Worm (Caenorhabditis elegans): ENCODE results near the gene nhr-197.
"Not testable (repeated sequence)": the region's sequence is repeated elsewhere in the genome, so short reads cannot be mapped to it uniquely, and the experiment has no call there.

The nhr-197 gene

DNA sequence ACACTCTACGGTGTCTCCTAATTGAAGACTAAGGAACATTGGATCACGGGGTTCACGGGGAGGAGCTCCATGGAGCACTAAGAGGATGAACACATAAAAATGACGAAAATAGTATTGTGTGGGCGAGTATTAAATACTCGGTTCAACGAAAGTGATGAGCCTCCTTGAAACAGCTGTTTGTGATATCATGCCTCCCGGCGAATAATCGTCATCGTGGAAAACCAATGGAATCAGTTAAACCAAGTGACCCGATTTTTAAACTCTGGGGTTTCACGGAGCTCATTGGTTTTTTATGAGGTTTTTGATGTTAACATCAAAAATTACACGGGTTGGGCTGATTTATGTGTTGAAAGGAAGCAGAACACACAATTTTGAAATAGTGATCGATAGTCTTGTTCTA lies 26.2 kb upstream of the nhr-197 start:
- TF ChIP-seq cog-1 (tag; optimal IDR thresholded peaks at IDR 0.05) (no peak), med-1 (GFP tag; optimal IDR thresholded peaks at IDR 0.05; ENCODE audit: insufficient read depth) (no peak), tab-1 (GFP tag; IDR thresholded peaks at IDR 0.05) (no peak), klf-2 (GFP tag; conservative IDR thresholded peaks at IDR 0.05) (no peak), T22C8.4 (GFP tag; IDR thresholded peaks at IDR 0.05) (no peak), flt-1 (GFP tag; IDR thresholded peaks at IDR 0.05) (no peak)

DNA sequence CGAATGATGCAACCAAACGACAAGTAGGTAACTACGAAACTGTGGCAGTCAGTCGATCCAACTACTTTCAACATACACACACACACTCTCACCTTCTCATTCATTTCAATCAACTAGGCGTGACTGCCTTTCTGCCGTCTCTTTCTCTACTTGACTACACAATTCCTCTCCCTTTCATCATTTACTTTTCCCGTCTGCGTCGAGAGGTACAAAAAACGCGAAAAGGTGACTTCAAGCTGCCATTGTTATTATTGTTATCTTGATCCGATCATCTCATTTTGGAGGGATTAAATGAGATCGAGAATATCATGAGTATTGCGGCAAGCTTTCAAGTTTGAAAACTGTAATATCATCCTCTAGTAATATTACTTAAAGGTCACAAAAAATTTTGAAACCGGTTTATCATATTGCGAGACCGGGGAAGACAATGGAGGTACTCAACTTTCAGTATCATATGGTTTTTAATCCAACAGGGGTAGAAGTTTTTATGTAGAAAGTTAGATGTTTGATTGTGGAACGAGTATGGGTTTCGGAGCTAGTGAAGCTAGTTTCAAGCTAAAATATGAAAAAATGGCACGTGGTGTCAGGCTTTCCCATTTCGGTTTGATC lies 23.6 kb upstream of the nhr-197 start:
- TF ChIP-seq med-1 (GFP tag; optimal IDR thresholded peaks at IDR 0.05; ENCODE audit: insufficient read depth) (no peak), flt-1 (GFP tag; IDR thresholded peaks at IDR 0.05) (no peak), cog-1 (tag; optimal IDR thresholded peaks at IDR 0.05) (no peak), tab-1 (GFP tag; IDR thresholded peaks at IDR 0.05) (no peak), ref-1 (GFP tag; conservative IDR thresholded peaks at IDR 0.05) (no peak), ztf-23 (GFP tag; IDR thresholded peaks at IDR 0.05) (no peak), T22C8.4 (GFP tag; IDR thresholded peaks at IDR 0.05) (no peak), ztf-29 (GFP tag; IDR thresholded peaks at IDR 0.05) (no peak)

DNA sequence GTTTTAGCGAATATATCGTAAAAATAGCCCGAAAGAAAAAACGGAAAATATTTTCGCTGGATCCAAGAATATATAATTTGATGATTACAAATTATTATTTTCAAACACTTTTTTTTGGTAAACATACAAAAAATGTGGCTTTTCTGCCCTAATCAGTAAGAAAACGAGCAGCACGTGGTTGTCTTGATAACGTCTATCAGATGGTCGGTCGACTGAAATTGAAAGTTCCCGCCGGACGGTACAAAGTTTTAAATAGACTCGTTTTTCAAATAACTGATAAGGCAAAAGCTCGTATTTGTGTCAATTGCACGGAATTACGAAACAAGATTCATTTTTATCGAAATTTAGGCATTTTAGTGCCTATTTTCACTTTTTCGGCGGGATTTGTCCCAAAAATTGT lies 21.0 kb upstream of the nhr-197 start:
- TF ChIP-seq flt-1 (GFP tag; IDR thresholded peaks at IDR 0.05) (no peak), cog-1 (tag; optimal IDR thresholded peaks at IDR 0.05) (no peak), ztf-23 (GFP tag; IDR thresholded peaks at IDR 0.05) (no peak), ref-1 (GFP tag; conservative IDR thresholded peaks at IDR 0.05) (no peak), tab-1 (GFP tag; IDR thresholded peaks at IDR 0.05) (no peak), klf-2 (GFP tag; conservative IDR thresholded peaks at IDR 0.05) (no peak), ztf-29 (GFP tag; IDR thresholded peaks at IDR 0.05) (no peak), T22C8.4 (GFP tag; IDR thresholded peaks at IDR 0.05) (no peak), med-1 (GFP tag; optimal IDR thresholded peaks at IDR 0.05; ENCODE audit: insufficient read depth) (no peak)

DNA sequence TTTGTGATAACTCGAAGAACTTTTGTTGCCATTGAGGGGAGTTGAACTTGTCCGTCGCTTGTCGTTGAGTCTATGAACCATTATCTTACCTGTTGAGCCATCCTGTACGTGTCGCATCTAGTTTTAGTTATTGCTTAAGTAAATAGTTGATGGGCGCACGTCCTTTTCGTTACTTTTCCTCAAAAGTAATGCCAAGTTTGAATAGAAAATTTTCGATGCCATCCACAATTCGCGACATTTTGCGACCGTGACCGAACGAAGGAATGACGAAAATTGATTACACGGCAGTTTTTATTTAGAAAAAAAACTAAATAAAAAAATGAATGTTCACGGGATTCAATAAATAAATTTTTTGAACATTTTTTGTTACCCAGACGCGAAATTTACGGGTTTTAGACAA lies 19.6 kb upstream of the nhr-197 start, which contains the start of gene F53E4.1:
TSS of gene F53E4.1 (minus strand) at position 101 of the 400 bp plus-strand sequence.
- not testable (repeated sequence) for TF ChIP-seq med-1 (GFP tag; optimal IDR thresholded peaks at IDR 0.05; ENCODE audit: insufficient read depth); klf-2 (GFP tag; conservative IDR thresholded peaks at IDR 0.05); T22C8.4 (GFP tag; IDR thresholded peaks at IDR 0.05)

DNA sequence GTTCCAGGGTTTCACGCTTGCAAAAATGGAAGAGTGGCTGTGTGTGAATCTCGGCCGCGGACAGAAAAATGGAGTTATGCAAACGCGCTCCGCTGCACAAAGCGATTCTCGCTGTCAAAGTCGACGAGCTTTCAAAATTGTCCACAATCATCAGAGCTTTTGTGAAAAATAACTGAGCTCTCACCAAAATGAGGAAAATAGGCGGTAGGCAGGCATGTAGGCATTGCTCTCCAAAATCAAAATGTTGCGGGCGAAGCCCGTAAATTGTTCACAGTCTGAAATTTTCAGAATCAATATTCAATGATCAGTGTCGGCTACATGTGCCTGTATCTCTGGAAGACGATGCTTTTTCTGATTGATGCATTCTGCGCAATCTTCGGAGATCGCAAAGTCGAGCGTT lies 18.9 kb upstream of the nhr-197 start, which contains the start of gene K06B4.4:
TSS of gene K06B4.4 (plus strand) at position 301 of the 400 bp plus-strand sequence.
- TF ChIP-seq ztf-29 (GFP tag; IDR thresholded peaks at IDR 0.05) = no peak
- TF ChIP-seq tab-1 (GFP tag; IDR thresholded peaks at IDR 0.05) = no peak
- TF ChIP-seq klf-2 (GFP tag; conservative IDR thresholded peaks at IDR 0.05) = no peak
- TF ChIP-seq cog-1 (tag; optimal IDR thresholded peaks at IDR 0.05) = no peak
- TF ChIP-seq flt-1 (GFP tag; IDR thresholded peaks at IDR 0.05) = no peak
- TF ChIP-seq T22C8.4 (GFP tag; IDR thresholded peaks at IDR 0.05) = no peak
- TF ChIP-seq ref-1 (GFP tag; conservative IDR thresholded peaks at IDR 0.05) = no peak
- no peak for TF ChIP-seq med-1 (GFP tag; optimal IDR thresholded peaks at IDR 0.05; ENCODE audit: insufficient read depth)
- TF ChIP-seq ztf-23 (GFP tag; IDR thresholded peaks at IDR 0.05) = no peak

DNA sequence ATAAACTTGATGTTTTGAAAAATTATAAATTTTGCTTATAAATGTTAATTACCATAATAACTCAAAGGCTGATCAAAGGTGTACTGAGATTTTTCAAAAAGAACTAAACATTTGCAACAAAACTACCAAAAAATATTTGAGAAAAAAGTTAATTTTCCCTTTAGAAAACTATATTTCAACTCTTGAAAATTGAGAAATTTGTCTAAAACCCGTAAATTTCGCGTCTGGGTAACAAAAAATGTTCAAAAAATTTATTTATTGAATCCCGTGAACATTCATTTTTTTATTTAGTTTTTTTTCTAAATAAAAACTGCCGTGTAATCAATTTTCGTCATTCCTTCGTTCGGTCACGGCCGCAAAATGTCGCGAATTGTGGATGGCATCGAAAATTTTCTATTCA lies 17.6 kb upstream of the nhr-197 start, which contains the start of gene K06B4.15:
TSS of gene K06B4.15 (plus strand) at position 301 of the 400 bp plus-strand sequence.
- TF ChIP-seq ztf-29 (GFP tag; IDR thresholded peaks at IDR 0.05); ref-1 (GFP tag; conservative IDR thresholded peaks at IDR 0.05); med-1 (GFP tag; optimal IDR thresholded peaks at IDR 0.05; ENCODE audit: insufficient read depth): not testable (repeated sequence)

DNA sequence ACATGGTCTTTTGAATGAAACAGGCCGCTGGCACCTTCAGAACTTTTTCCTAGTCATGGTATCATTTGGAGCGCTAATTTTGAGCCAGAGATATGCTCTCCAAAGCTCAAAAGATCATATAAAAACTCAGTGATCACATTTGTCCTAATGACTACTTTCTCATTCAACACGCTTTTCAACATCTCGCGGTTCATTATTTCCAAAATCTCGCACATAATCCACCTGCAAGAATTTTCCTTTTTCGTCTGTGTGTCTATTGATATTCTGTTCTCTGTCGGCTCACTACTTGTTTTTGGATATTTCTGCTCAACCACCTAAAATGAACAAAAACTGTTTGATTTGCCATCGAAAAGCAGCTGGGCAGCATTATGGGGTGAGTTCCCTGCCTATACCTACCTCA lies 14.1 kb upstream of the nhr-197 start, which contains the start of gene nhr-51:
TSS of gene nhr-51 (plus strand) at position 301 of the 400 bp plus-strand sequence.
- no peak for TF ChIP-seq med-1 (GFP tag; optimal IDR thresholded peaks at IDR 0.05; ENCODE audit: insufficient read depth)

DNA sequence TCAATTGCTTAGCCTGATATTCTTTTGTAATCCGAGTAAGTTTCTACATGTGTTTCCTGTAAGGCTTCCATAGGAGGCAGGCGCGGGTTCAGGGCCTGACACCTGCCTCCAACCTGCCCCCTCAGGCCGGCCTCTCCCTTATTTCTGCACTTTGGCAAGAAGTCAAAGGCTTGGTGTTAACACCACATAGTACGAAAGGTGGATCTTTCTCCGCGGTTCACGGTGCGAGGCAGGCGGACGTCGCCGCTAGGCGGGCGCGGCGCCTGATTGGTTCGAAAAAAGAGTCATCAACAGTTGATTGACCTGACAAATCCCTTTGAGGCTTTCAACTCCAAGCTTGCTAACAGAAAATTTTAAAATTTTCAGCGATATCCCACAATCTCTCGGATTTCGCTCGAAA lies 12.9 kb upstream of the nhr-197 start:
- TF ChIP-seq ztf-23 (GFP tag; IDR thresholded peaks at IDR 0.05) (no peak), ref-1 (GFP tag; conservative IDR thresholded peaks at IDR 0.05) (no peak), cog-1 (tag; optimal IDR thresholded peaks at IDR 0.05) (no peak), ztf-29 (GFP tag; IDR thresholded peaks at IDR 0.05) (no peak), tab-1 (GFP tag; IDR thresholded peaks at IDR 0.05) (0 out of 2 replicates have a peak, but pooled peaks have one; percentile 22), klf-2 (GFP tag; conservative IDR thresholded peaks at IDR 0.05) (no peak), med-1 (GFP tag; optimal IDR thresholded peaks at IDR 0.05; ENCODE audit: insufficient read depth) (no peak)

DNA sequence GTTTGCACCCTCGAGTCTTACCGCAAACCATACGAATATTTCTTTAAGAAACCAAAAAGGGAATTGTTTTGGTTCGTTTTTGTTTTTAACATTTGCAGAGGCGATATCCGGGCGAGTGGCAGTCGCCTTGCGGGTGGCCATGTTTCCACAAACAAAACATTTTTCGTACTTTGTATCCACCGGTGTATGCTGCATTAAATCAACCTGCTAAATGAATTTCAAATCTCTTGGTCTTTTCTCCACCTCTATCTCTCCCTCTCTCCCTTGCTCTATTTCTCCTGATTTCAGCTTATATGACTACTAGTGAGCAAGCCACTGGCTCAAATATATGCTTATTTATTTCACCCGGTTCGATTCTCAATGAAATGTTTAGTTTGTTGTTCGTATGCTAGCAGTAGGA lies 10.5 kb upstream of the nhr-197 start, which contains the start of gene nhr-52:
TSS of gene nhr-52 (plus strand) at position 301 of the 400 bp plus-strand sequence.
- no peak for TF ChIP-seq flt-1 (GFP tag; IDR thresholded peaks at IDR 0.05)
- TF ChIP-seq T22C8.4 (GFP tag; IDR thresholded peaks at IDR 0.05) = no peak
- no peak for TF ChIP-seq med-1 (GFP tag; optimal IDR thresholded peaks at IDR 0.05; ENCODE audit: insufficient read depth)
- no peak for TF ChIP-seq cog-1 (tag; optimal IDR thresholded peaks at IDR 0.05)
- no peak for TF ChIP-seq ztf-23 (GFP tag; IDR thresholded peaks at IDR 0.05)
- TF ChIP-seq ref-1 (GFP tag; conservative IDR thresholded peaks at IDR 0.05) = no peak
- no peak for TF ChIP-seq klf-2 (GFP tag; conservative IDR thresholded peaks at IDR 0.05)
- no peak for TF ChIP-seq ztf-29 (GFP tag; IDR thresholded peaks at IDR 0.05)
- TF ChIP-seq tab-1 (GFP tag; IDR thresholded peaks at IDR 0.05) = no peak

DNA sequence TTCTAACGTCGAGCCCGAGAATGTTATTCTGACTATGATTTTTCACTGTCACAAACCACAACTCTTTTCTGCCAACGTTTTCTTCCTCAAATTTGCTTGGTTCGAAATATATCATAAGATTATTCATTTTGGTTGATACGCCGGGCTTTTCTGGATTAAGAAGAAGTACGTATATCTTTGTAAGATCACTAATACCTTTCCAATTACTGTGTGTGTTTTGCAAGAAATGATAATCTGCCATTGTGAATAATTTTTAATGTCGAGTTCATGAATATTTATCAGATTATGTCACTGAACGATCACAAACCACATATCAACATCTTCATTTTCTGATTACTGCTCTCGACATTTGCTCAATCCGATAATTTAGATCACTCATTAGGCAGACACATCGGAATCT lies 2.2 kb upstream of the nhr-197 start, which contains the start of gene nhr-196:
TSS of gene nhr-196 (plus strand) at position 118 of the 400 bp plus-strand sequence.
- TF ChIP-seq cog-1 (tag; optimal IDR thresholded peaks at IDR 0.05) = no peak

Data from whole organism, midembryonic.